Worm (Caenorhabditis elegans): ENCODE measurements around the gene F20D6.6.

ce11 chrV:8161699-8162098 lies 2.0 kb downstream of the F20D6.6 start, which contains the start of gene F20D6.5:
- TF ChIP-seq lin-39 (tag; optimal IDR thresholded peaks at IDR 0.05): no peak
- no peak for TF ChIP-seq nhr-237 (tag; optimal IDR thresholded peaks at IDR 0.05)
- no peak for TF ChIP-seq nhr-77 (tag; optimal IDR thresholded peaks at IDR 0.05)
- no peak for TF ChIP-seq nfya-1 (tag; optimal IDR thresholded peaks at IDR 0.05; ENCODE audit: insufficient read depth)

Data from whole organism, L3 larva.